Worm (Caenorhabditis elegans) whole organism, midembryonic: ENCODE measurements around the gene srh-45.

Source experiments
- T22C8.4 ChIP-seq: fragments of 200-800 bp; sonication (Bioruptor generic); IDR thresholded peaks from 2 replicates; pipeline ENCODE4 v1.3.6; 2022; ENCODE audit warnings: missing genetic modification characterization, missing compliant biosample characterization
- cog-1 ChIP-seq: sonication (generic microtip); optimal IDR thresholded peaks from 2 replicates; lab custom pipeline; 2016; ENCODE audit warnings: missing genetic modification characterization, missing compliant biosample characterization
- flt-1 ChIP-seq: fragments of 200-800 bp; sonication (Bioruptor generic); IDR thresholded peaks from 2 replicates; pipeline ENCODE4 v1.3.6; 2022; ENCODE audit warnings: missing genetic modification characterization, missing compliant biosample characterization
- med-1 ChIP-seq: sonication (generic microtip); optimal IDR thresholded peaks from 2 replicates; lab custom pipeline; 2017; ENCODE audit warnings: missing genetic modification characterization, mild to moderate bottlenecking, missing compliant biosample characterization, antibody characterized with exemption, missing genetic modification reagents; ENCODE audit not compliant: insufficient read depth
- tab-1 ChIP-seq: fragments of 200-800 bp; sonication (Bioruptor generic); IDR thresholded peaks from 2 replicates; pipeline ENCODE4 v1.3.6; 2022; ENCODE audit warnings: missing genetic modification characterization, missing compliant biosample characterization
- ztf-29 ChIP-seq: fragments of 200-800 bp; sonication (Bioruptor generic); IDR thresholded peaks from 2 replicates; pipeline ENCODE4 v1.3.6; 2022; ENCODE audit warnings: missing genetic modification reagents, missing genetic modification characterization, missing compliant biosample characterization

DNA sequence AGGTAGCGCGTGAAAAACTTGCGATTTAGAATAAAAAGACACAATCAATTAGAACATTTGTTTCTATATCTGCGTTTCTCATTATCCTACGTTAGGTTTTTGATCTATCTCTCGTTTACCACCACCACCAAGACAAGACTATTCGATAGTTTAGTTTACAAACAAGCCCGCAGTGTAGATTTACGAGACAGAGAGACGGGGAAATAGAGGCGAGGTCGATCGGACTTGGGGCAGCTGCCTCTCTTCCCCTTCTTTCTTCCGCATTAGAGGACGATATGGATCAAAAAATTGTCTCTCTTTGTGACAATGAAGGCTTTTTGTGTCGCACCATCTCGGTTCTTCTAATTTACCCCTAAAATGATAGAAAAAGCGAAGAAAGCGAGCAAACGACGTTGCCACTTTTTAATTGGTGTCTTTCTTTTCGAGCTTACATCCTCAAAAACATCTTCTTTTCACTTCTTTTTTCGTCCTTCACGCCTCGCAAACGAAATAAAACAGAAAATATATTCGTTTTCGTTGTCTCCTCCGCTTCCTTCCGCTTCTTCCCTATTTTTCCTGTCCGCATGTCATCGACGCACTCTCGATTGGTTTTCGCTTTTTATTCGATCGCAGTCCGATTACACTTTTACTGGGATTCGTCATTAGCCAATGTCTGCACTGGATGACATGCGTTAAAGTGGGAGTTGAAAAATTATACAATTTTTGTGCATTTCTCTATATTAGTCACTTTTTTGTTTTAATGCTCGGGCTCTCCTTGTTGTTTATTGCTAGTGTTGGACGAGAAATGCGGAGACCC is 23.2 kb downstream of the srh-45 start:
- no peak for TF ChIP-seq flt-1 (GFP tag; lab: Robert Waterston, UW)
- no peak for TF ChIP-seq med-1
- peak; percentile 55 for TF ChIP-seq cog-1
- no peak for TF ChIP-seq tab-1 (GFP tag; lab: Robert Waterston, UW)
- TF ChIP-seq ztf-29 (GFP tag; lab: Robert Waterston, UW) = 0 out of 2 replicates have a peak, but pooled peaks have one; percentile 11
- no peak for TF ChIP-seq T22C8.4
